Fruit fly (Drosophila melanogaster) whole organism, pupa: ENCODE results near the gene dmrt11E.

Experiments
- CG10348 ChIP-seq: fragments of 200-800 bp; sonication (Bioruptor generic); IDR thresholded peaks from 2 replicates; pipeline ENCODE4 v1.3.6; 2022; ENCODE audit warnings: missing biosample characterization, missing genetic modification characterization
- CG12605 ChIP-seq: fragments of 200-800 bp; sonication (Bioruptor generic); IDR thresholded peaks from 2 replicates; pipeline ENCODE4 v1.3.6; 2022; ENCODE audit warnings: missing biosample characterization, missing genetic modification characterization
- CG13204 ChIP-seq: fragments of 200-800 bp; sonication (Bioruptor generic); optimal IDR thresholded peaks from 2 replicates; lab custom pipeline; 2018; ENCODE audit warnings: missing biosample characterization, mild to moderate bottlenecking, missing genetic modification characterization, moderate library complexity
- CG14655 ChIP-seq: fragments of 200-800 bp; sonication (Bioruptor generic); optimal IDR thresholded peaks from 3 replicates; lab custom pipeline; 2017; ENCODE audit warnings: mild to moderate bottlenecking, missing biosample characterization, missing genetic modification reagents, missing genetic modification characterization
- CG15710 ChIP-seq: fragments of 200-800 bp; sonication (Bioruptor generic); optimal IDR thresholded peaks from 2 replicates; lab custom pipeline; 2018; ENCODE audit warnings: missing biosample characterization, mild to moderate bottlenecking, missing genetic modification characterization, moderate library complexity
- CG17806 ChIP-seq: fragments of 200-800 bp; sonication (Bioruptor generic); optimal IDR thresholded peaks from 2 replicates; lab custom pipeline; 2018; ENCODE audit warnings: missing biosample characterization, mild to moderate bottlenecking, missing genetic modification characterization, moderate library complexity
- CG32121 ChIP-seq: fragments of 200-800 bp; sonication (Bioruptor generic); IDR thresholded peaks from 2 replicates; pipeline ENCODE4 v1.3.6; 2022; ENCODE audit warnings: missing biosample characterization, missing genetic modification characterization
- CG34367 ChIP-seq: fragments of 200-800 bp; sonication (Bioruptor generic); optimal IDR thresholded peaks from 2 replicates; lab custom pipeline; 2018; ENCODE audit warnings: missing biosample characterization, mild to moderate bottlenecking, missing genetic modification characterization
- CG4496 ChIP-seq: fragments of 200-800 bp; sonication (Bioruptor generic); IDR thresholded peaks from 3 replicates; pipeline ENCODE4 v1.3.6; 2022; ENCODE audit warnings: missing biosample characterization, missing genetic modification characterization
- CG8159 ChIP-seq: fragments of 200-800 bp; sonication (Bioruptor generic); optimal IDR thresholded peaks from 3 replicates; lab custom pipeline; 2018; ENCODE audit warnings: missing biosample characterization, mild to moderate bottlenecking, missing genetic modification characterization, moderate library complexity
- CG8301 ChIP-seq: fragments of 200-800 bp; sonication (Bioruptor generic); optimal IDR thresholded peaks from 2 replicates; lab custom pipeline; 2018; ENCODE audit warnings: missing biosample characterization, mild to moderate bottlenecking, missing genetic modification characterization
- CG9948 ChIP-seq: fragments of 200-800 bp; sonication (Bioruptor generic); optimal IDR thresholded peaks from 2 replicates; lab custom pipeline; 2018; ENCODE audit warnings: missing biosample characterization, mild to moderate bottlenecking, missing genetic modification characterization, moderate library complexity
- D1 ChIP-seq: fragments of 200-800 bp; sonication (Bioruptor generic); optimal IDR thresholded peaks from 2 replicates; lab custom pipeline; 2018; ENCODE audit warnings: missing biosample characterization, mild to moderate bottlenecking, missing genetic modification characterization, moderate library complexity
- EcR ChIP-seq: fragments of 200-800 bp; sonication (Bioruptor generic); optimal IDR thresholded peaks from 3 replicates; lab custom pipeline; 2019; ENCODE audit warnings: missing biosample characterization, missing genetic modification characterization, mild to moderate bottlenecking, moderate library complexity, missing genetic modification reagents
- Ets98B ChIP-seq: fragments of 200-800 bp; sonication (Bioruptor generic); IDR thresholded peaks from 2 replicates; pipeline ENCODE4 v1.3.6; 2022; ENCODE audit warnings: missing biosample characterization, missing genetic modification characterization
- Pif1A ChIP-seq: fragments of 200-800 bp; sonication (Bioruptor generic); optimal IDR thresholded peaks from 3 replicates; lab custom pipeline; 2016; ENCODE audit warnings: missing biosample characterization, missing genetic modification characterization
- Pif1B ChIP-seq: fragments of 200-800 bp; sonication (Bioruptor generic); optimal IDR thresholded peaks from 3 replicates; lab custom pipeline; 2016; ENCODE audit warnings: missing biosample characterization, missing genetic modification characterization
- Snoo ChIP-seq: fragments of 200-800 bp; sonication (Bioruptor generic); optimal IDR thresholded peaks from 3 replicates; lab custom pipeline; 2017; ENCODE audit warnings: missing biosample characterization, mild to moderate bottlenecking, missing genetic modification characterization, inconsistent platforms
- fd96Ca ChIP-seq: fragments of 200-800 bp; sonication (Bioruptor generic); IDR thresholded peaks from 3 replicates; pipeline ENCODE4 v1.3.6; 2022; ENCODE audit warnings: missing biosample characterization, missing genetic modification characterization
- gl ChIP-seq: fragments of 200-800 bp; sonication (Bioruptor generic); optimal IDR thresholded peaks from 2 replicates; lab custom pipeline; 2018; ENCODE audit warnings: missing biosample characterization, mild to moderate bottlenecking, missing genetic modification characterization
- rn ChIP-seq: fragments of 200-800 bp; sonication (Bioruptor generic); IDR thresholded peaks from 2 replicates; pipeline ENCODE4 v1.3.6; 2022; ENCODE audit warnings: missing biosample characterization, missing genetic modification characterization

dmrt11E gene

DNA sequence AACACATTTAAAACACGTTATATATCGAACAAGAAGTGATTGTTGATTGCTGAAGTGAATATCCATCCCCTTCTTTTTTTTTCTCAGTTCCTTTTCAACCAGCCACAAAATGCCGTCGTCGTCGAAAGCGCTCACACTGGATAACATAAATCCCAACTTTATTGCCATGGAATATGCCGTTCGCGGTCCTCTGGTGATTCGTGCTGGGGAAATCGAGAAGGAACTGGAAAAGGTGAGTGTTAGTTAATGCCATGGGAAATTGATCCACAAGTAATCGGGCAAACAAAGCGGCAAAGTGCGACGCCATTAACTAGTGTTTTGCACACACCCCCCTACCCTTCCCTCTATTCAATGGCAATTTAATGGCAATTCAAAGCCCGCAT is 6.2 kb downstream of the dmrt11E start:
- TF ChIP-seq CG4496 (no peak), CG32121 (GFP tag; lab: Robert Waterston, UW) (no peak), fd96Ca (GFP tag; lab: Robert Waterston, UW) (no peak), Pif1A (no peak), EcR (GFP tag; lab: Kevin White, UChicago) (no peak), gl (tag; lab: Kevin White, UChicago) (no peak)

DNA sequence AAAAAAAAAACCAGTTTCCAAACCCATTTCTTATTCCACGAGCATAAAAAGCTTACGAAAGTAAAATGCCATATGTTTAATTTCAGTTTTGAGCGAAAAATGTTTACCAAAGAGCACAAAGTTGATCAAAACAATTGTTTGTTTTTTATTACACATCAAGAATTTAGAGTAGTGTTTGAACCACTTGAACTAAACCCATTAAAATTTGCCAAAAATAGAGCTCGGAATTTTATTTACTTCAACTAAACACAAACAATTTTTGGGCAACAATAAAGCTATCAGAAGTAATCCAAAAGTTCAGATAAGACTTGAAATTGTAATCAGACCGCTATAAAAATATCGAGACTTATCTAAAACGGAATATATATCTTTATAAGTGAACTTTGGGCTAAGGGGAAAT is 7.0 kb downstream of the dmrt11E start:
- TF ChIP-seq CG14655 (GFP tag; lab: Kevin White, UChicago) = no peak
- TF ChIP-seq CG32121 (GFP tag; lab: Robert Waterston, UW) = no peak
- TF ChIP-seq CG12605 (GFP tag; lab: Robert Waterston, UW) = no peak
- no peak for TF ChIP-seq EcR (GFP tag; lab: Kevin White, UChicago)
- no peak for TF ChIP-seq CG15710
- TF ChIP-seq CG10348 (GFP tag; lab: Robert Waterston, UW) = no peak
- TF ChIP-seq CG4496 = no peak
- no peak for TF ChIP-seq CG8159 (tag; lab: Kevin White, UChicago)

DNA sequence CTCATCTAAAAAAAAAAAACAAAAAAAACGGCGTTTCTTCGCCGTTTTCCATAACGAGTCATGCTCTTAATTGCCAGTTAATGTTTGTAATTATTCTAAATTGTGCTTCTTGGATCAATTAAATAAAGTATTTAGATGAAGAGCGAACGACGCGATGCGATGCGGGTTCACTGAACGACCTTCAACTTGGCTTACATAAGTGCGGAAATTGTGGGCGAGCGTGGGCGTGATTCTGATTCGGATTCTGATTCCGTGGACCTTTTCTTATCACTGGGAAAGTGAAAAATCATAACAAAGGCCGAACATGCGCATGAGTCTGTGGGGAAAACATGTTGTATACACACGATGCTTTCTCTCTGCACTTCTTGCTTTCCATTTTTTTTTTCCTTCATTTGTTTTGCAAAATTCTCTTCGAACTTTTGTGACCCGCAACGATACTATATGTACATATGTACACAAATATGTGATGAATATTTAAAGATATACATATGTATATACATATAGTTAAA is 7.6 kb downstream of the dmrt11E start:
- TF ChIP-seq EcR (GFP tag; lab: Kevin White, UChicago) (peak; percentile 85), rn (GFP tag; lab: Robert Waterston, UW) (no peak), CG4496 (no peak)
- TF ChIP-seq, all 21 proteins: peak for 1

DNA sequence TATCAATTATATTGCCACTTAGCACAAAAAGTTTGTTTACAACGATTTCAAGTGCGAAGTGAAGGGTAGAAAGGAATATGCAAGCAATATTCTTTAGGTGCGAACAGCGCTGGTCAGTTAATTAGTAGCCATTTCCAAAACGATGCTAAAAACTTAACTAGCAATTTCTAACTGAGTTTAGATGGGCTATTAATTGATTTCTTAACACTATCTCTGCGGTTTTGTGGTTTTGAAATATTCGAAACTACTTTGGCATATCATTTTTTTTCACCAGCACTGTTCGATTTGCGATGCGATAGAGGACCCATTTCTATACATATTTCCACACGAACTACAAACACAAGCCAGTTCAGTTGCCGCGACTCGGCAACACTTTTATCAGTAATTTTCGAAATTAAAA is 8.5 kb downstream of the dmrt11E start:
- peak; percentile 65 for TF ChIP-seq Ets98B (GFP tag; lab: Robert Waterston, UW)
- peak; percentile 55 for TF ChIP-seq CG9948 (tag; lab: Kevin White, UChicago)
- TF ChIP-seq CG8159 (tag; lab: Kevin White, UChicago) = peak; percentile 51
- peak; percentile 47; the same call in 1 of the 2 replicates for TF ChIP-seq CG32121 (GFP tag; lab: Robert Waterston, UW)
- TF ChIP-seq CG14655 (GFP tag; lab: Kevin White, UChicago) = peak; percentile 60
- no peak for TF ChIP-seq CG10348 (GFP tag; lab: Robert Waterston, UW)
- TF ChIP-seq Pif1A = peak; percentile 48
- peak; percentile 51; the same call in 1 of the 2 replicates for TF ChIP-seq CG12605 (GFP tag; lab: Robert Waterston, UW)
- TF ChIP-seq CG15710 = peak; percentile 49
- TF ChIP-seq CG13204 (GFP tag; lab: Kevin White, UChicago) = no peak
- peak; percentile 42 for TF ChIP-seq CG34367
- TF ChIP-seq CG4496 = peak; percentile 80
- peak; percentile 33 for TF ChIP-seq Pif1B
- no peak for TF ChIP-seq EcR (GFP tag; lab: Kevin White, UChicago)
- peak; percentile 75; the same call in 2 of the 3 replicates for TF ChIP-seq fd96Ca (GFP tag; lab: Robert Waterston, UW)
- TF ChIP-seq CG17806 = peak; percentile 64
- TF ChIP-seq rn (GFP tag; lab: Robert Waterston, UW) = no peak
- TF ChIP-seq CG8301 (tag; lab: Kevin White, UChicago) = peak; percentile 52
- TF ChIP-seq D1 (tag; lab: Kevin White, UChicago) = peak; percentile 24
- peak; percentile 13 for TF ChIP-seq gl (tag; lab: Kevin White, UChicago)
- peak; percentile 14 for TF ChIP-seq Snoo (tag; lab: Kevin White, UChicago)

DNA sequence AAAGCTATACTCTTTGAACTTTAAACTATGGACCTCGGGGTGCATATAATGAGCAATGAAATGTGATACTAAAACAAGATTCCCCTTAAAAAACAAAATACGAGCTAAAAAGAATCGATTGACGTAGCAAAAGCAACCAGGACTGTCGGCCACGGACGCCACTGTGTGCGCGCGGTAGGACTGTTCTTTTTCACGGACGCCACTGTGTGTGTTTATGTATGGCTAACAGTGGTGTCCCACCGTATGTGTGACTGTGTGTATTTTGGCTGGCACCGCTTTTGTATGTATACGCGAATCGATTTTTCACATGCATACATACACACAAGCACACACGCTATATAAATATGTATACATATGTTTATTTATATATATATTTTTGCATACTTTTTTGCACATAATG is 15.8 kb downstream of the dmrt11E start:
- TF ChIP-seq CG9948 (tag; lab: Kevin White, UChicago) = no peak
- peak; percentile 76 for TF ChIP-seq CG4496
- TF ChIP-seq CG15710 = peak; percentile 21
- TF ChIP-seq rn (GFP tag; lab: Robert Waterston, UW) = peak; percentile 47; the same call in 1 of the 2 replicates
- peak; percentile 13 for TF ChIP-seq CG8301 (tag; lab: Kevin White, UChicago)
- no peak for TF ChIP-seq D1 (tag; lab: Kevin White, UChicago)
- peak; percentile 43 for TF ChIP-seq CG14655 (GFP tag; lab: Kevin White, UChicago)
- TF ChIP-seq Ets98B (GFP tag; lab: Robert Waterston, UW) = peak; percentile 68
- TF ChIP-seq CG32121 (GFP tag; lab: Robert Waterston, UW) = peak; percentile 69
- TF ChIP-seq fd96Ca (GFP tag; lab: Robert Waterston, UW) = peak; percentile 64; the same call in 2 of the 3 replicates
- peak; percentile 58 for TF ChIP-seq Pif1B
- TF ChIP-seq CG34367 = peak; percentile 26
- peak; percentile 29 for TF ChIP-seq CG8159 (tag; lab: Kevin White, UChicago)
- peak; percentile 53; the same call in 1 of the 2 replicates for TF ChIP-seq CG12605 (GFP tag; lab: Robert Waterston, UW)
- TF ChIP-seq CG10348 (GFP tag; lab: Robert Waterston, UW) = no peak
- TF ChIP-seq Snoo (tag; lab: Kevin White, UChicago) = peak; percentile 37
- peak; percentile 30 for TF ChIP-seq CG13204 (GFP tag; lab: Kevin White, UChicago)
- peak; percentile 34 for TF ChIP-seq gl (tag; lab: Kevin White, UChicago)
- peak; percentile 39 for TF ChIP-seq CG17806
- no peak for TF ChIP-seq EcR (GFP tag; lab: Kevin White, UChicago)
- peak; percentile 60 for TF ChIP-seq Pif1A

DNA sequence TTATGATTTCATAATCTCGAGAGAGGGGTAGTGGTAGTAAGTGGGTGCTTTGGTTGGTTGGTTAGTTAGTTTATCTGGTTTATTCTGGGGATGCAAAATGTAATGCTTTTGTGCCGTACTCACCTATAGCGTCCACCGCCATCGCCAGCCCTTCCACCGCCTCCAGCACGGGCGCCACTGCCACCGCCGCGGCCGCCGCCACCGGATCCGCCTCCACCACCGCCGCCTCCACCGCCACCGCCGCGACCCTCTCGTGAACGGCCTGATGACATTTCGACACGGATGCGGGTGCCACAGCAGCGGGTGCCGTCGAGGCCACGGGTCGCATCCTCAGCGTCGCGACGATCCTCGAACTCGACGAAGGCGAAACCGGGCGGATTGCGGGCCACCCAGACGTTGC is 16.2 kb downstream of the dmrt11E start:
- TF ChIP-seq CG34367 = no peak
- TF ChIP-seq rn (GFP tag; lab: Robert Waterston, UW) = no peak
- TF ChIP-seq EcR (GFP tag; lab: Kevin White, UChicago) = no peak
- TF ChIP-seq Ets98B (GFP tag; lab: Robert Waterston, UW) = no peak
